Worm (Caenorhabditis elegans) whole organism, mixed stage, embryonic: ENCODE results near the gene nfx-1.

ENCODE experiments used
- blmp-1 ChIP-seq: fragments of 150-350 bp; optimal IDR thresholded peaks from 2 replicates; lab custom pipeline; 2014; ENCODE audit warnings: missing biosample characterization, missing genetic modification characterization
- hlh-1 ChIP-seq: fragments of 150-350 bp; optimal IDR thresholded peaks from 2 replicates; lab custom pipeline; 2014; ENCODE audit warnings: missing biosample characterization, missing genetic modification reagents, missing genetic modification characterization
- mab-5 ChIP-seq: fragments of 150-350 bp; optimal IDR thresholded peaks from 2 replicates; lab custom pipeline; 2014; ENCODE audit warnings: missing biosample characterization, missing genetic modification characterization
- nhr-237 ChIP-seq: fragments of 150-350 bp; optimal IDR thresholded peaks from 2 replicates; lab custom pipeline; 2014; ENCODE audit warnings: missing biosample characterization, missing genetic modification characterization
- nhr-76 ChIP-seq: sonication (generic microtip); optimal IDR thresholded peaks from 2 replicates; lab custom pipeline; 2017; ENCODE audit warnings: missing biosample characterization, missing genetic modification characterization
- pha-4 ChIP-seq: fragments of 150-350 bp; optimal IDR thresholded peaks from 2 replicates; lab custom pipeline; 2018; ENCODE audit warnings: missing biosample characterization, missing genetic modification reagents, missing genetic modification characterization
- snpc-4 ChIP-seq: fragments of 150-350 bp; optimal IDR thresholded peaks from 2 replicates; lab custom pipeline; 2014; ENCODE audit warnings: missing biosample characterization, missing genetic modification characterization
- unc-120 ChIP-seq: sonication (generic microtip); optimal IDR thresholded peaks from 2 replicates; lab custom pipeline; 2017; ENCODE audit warnings: missing genetic modification characterization, missing compliant biosample characterization; ENCODE audit not compliant: poor library complexity, severe bottlenecking
- unc-39 ChIP-seq: fragments of 150-350 bp; optimal IDR thresholded peaks from 2 replicates; lab custom pipeline; 2014; ENCODE audit warnings: missing biosample characterization, missing genetic modification characterization
- unc-62 ChIP-seq: fragments of 150-350 bp; optimal IDR thresholded peaks from 2 replicates; lab custom pipeline; 2014; ENCODE audit warnings: missing biosample characterization, missing genetic modification reagents, missing genetic modification characterization

DNA sequence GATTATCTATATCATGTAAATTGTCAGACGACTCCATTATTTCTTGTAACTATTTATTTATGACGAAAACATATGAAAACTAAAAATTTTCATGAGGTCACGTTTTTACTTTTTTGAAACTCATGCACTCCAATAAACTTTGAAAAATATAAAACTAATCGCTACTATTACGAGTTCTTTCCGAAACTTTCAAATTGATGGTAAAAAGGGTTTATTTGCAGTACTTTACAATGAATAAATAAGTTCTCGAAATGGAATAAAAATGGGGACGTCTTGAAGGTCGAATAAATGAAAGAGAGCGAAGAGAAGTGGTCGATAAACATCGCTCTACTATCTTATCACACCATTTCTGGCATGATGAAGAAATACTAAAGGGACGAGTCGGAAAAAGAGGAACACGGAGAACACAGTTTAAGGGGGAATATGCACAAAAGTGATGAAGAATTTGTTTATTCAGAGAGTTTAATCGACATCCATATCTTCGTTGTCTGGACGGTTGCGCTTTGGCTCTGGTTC lies 35.2 kb upstream of the nfx-1 start, which contains the start of gene let-767:
- TF ChIP-seq mab-5 (tag; lab: Kevin White, UChicago): no peak
- TF ChIP-seq hlh-1 (tag; lab: Kevin White, UChicago): no peak
- no peak for TF ChIP-seq nhr-237
- TF ChIP-seq snpc-4: no peak
- no peak for TF ChIP-seq blmp-1 (tag; lab: Kevin White, UChicago)
- no peak for TF ChIP-seq unc-62 (GFP tag; lab: Kevin White, UChicago)
- TF ChIP-seq unc-39 (tag; lab: Kevin White, UChicago): no peak
- no peak for TF ChIP-seq pha-4
- no peak for TF ChIP-seq nhr-76 (tag; lab: Kevin White, UChicago)
- no peak for TF ChIP-seq unc-120 (tag; lab: Kevin White, UChicago)
